Fruit fly (Drosophila melanogaster) whole organism, embryonic: Measurements from ENCODE around the gene CG7685.

Experiments
- Antp ChIP-seq: fragments of 200-800 bp; sonication (Bioruptor generic); optimal IDR thresholded peaks from 3 replicates; lab custom pipeline; 2016; ENCODE audit warnings: missing biosample characterization, missing genetic modification characterization
- Atf6 ChIP-seq: fragments of 200-800 bp; sonication (Bioruptor generic); IDR thresholded peaks from 2 replicates; pipeline ENCODE4 v1.3.6; 2022; ENCODE audit warnings: missing biosample characterization, missing genetic modification characterization
- Bteb2 ChIP-seq: fragments of 200-800 bp; sonication (Bioruptor generic); optimal IDR thresholded peaks from 2 replicates; lab custom pipeline; 2016; ENCODE audit warnings: missing biosample characterization, missing genetic modification characterization
- CG10209 ChIP-seq: fragments of 200-800 bp; sonication (Bioruptor generic); optimal IDR thresholded peaks from 3 replicates; lab custom pipeline; 2017; ENCODE audit warnings: missing biosample characterization, mild to moderate bottlenecking, missing genetic modification characterization, missing genetic modification reagents
- CG10462 ChIP-seq: fragments of 200-800 bp; sonication (Bioruptor generic); optimal IDR thresholded peaks from 2 replicates; lab custom pipeline; 2016; ENCODE audit warnings: missing biosample characterization, missing genetic modification characterization
- CG11560 ChIP-seq: fragments of 200-800 bp; sonication (Bioruptor generic); IDR thresholded peaks from 3 replicates; pipeline ENCODE4 v1.3.6; 2022; ENCODE audit warnings: missing biosample characterization, missing genetic modification characterization
- CG11723 ChIP-seq: fragments of 200-800 bp; sonication (Bioruptor generic); optimal IDR thresholded peaks from 2 replicates; lab custom pipeline; 2017; ENCODE audit warnings: missing biosample characterization, mild to moderate bottlenecking, missing genetic modification characterization
- CG13424 ChIP-seq: fragments of 200-800 bp; sonication (Bioruptor generic); optimal IDR thresholded peaks from 2 replicates; lab custom pipeline; 2019; ENCODE audit warnings: missing biosample characterization, mild to moderate bottlenecking, missing genetic modification characterization, moderate library complexity
- CG14860 ChIP-seq: fragments of 200-800 bp; sonication (Bioruptor generic); IDR thresholded peaks from 3 replicates; pipeline ENCODE4 v1.3.6; 2022; ENCODE audit warnings: missing biosample characterization, missing genetic modification characterization; ENCODE audit not compliant: partially characterized antibody
- CG1529 ChIP-seq: fragments of 200-800 bp; sonication (Bioruptor generic); optimal IDR thresholded peaks from 3 replicates; lab custom pipeline; 2018; ENCODE audit warnings: missing biosample characterization, missing genetic modification characterization
- CG16815 ChIP-seq: fragments of 200-800 bp; sonication (Bioruptor generic); optimal IDR thresholded peaks from 3 replicates; lab custom pipeline; 2017; ENCODE audit warnings: missing biosample characterization, mild to moderate bottlenecking, missing genetic modification characterization
- CG17359 ChIP-seq: fragments of 200-800 bp; sonication (Bioruptor generic); optimal IDR thresholded peaks from 3 replicates; lab custom pipeline; 2018; ENCODE audit warnings: missing biosample characterization, mild to moderate bottlenecking, missing genetic modification characterization, moderate library complexity
- CG17612 ChIP-seq: fragments of 200-800 bp; sonication (Bioruptor generic); IDR thresholded peaks from 2 replicates; pipeline ENCODE4 v1.3.6; 2022; ENCODE audit warnings: missing biosample characterization, missing genetic modification characterization
- CG18619 ChIP-seq: fragments of 200-800 bp; sonication (Bioruptor generic); optimal IDR thresholded peaks from 3 replicates; lab custom pipeline; 2017; ENCODE audit warnings: missing biosample characterization, mild to moderate bottlenecking, missing genetic modification characterization
- CG18764 ChIP-seq: fragments of 200-800 bp; sonication (Bioruptor generic); optimal IDR thresholded peaks from 3 replicates; lab custom pipeline; 2016; ENCODE audit warnings: missing biosample characterization, missing genetic modification characterization
- CG30431 ChIP-seq: fragments of 200-800 bp; sonication (Bioruptor generic); optimal IDR thresholded peaks from 2 replicates; lab custom pipeline; 2017; ENCODE audit warnings: missing biosample characterization, missing genetic modification characterization
- CG33213 ChIP-seq: fragments of 200-800 bp; sonication (Bioruptor generic); optimal IDR thresholded peaks from 3 replicates; lab custom pipeline; 2016; ENCODE audit warnings: missing biosample characterization, missing genetic modification characterization
- CG3407 ChIP-seq: fragments of 200-800 bp; sonication (Bioruptor generic); optimal IDR thresholded peaks from 2 replicates; lab custom pipeline; 2018; ENCODE audit warnings: missing biosample characterization, mild to moderate bottlenecking, missing genetic modification characterization
- CG34376 ChIP-seq: fragments of 200-800 bp; sonication (Bioruptor generic); optimal IDR thresholded peaks from 2 replicates; lab custom pipeline; 2018; ENCODE audit warnings: missing biosample characterization, mild to moderate bottlenecking, missing genetic modification characterization
- CG34422 ChIP-seq: fragments of 200-800 bp; sonication (Bioruptor generic); IDR thresholded peaks from 3 replicates; pipeline ENCODE4 v1.3.6; 2022; ENCODE audit warnings: missing biosample characterization, missing genetic modification characterization
- CG3847 ChIP-seq: fragments of 200-800 bp; sonication (Bioruptor generic); IDR thresholded peaks from 2 replicates; pipeline ENCODE4 v1.3.6; 2022; ENCODE audit warnings: missing biosample characterization, missing genetic modification characterization
- CG4820 ChIP-seq: fragments of 200-800 bp; sonication (Bioruptor generic); optimal IDR thresholded peaks from 3 replicates; lab custom pipeline; 2016; ENCODE audit warnings: missing biosample characterization, missing genetic modification characterization
- CG6254 ChIP-seq: fragments of 200-800 bp; sonication (Bioruptor generic); optimal IDR thresholded peaks from 3 replicates; lab custom pipeline; 2017; ENCODE audit warnings: mild to moderate bottlenecking, missing biosample characterization, missing genetic modification reagents, missing genetic modification characterization
- CG8281 ChIP-seq: fragments of 200-800 bp; sonication (Bioruptor generic); optimal IDR thresholded peaks from 2 replicates; lab custom pipeline; 2018; ENCODE audit warnings: missing biosample characterization, mild to moderate bottlenecking, missing genetic modification characterization, moderate library complexity
- CG8478 ChIP-seq: fragments of >200 bp; optimal IDR thresholded peaks from 2 replicates; lab custom pipeline; 2018
- CG8944 ChIP-seq: fragments of 200-800 bp; sonication (Bioruptor generic); optimal IDR thresholded peaks from 3 replicates; lab custom pipeline; 2016; ENCODE audit warnings: missing biosample characterization, missing genetic modification characterization
- Fer3 ChIP-seq: fragments of 200-800 bp; sonication (Bioruptor generic); optimal IDR thresholded peaks from 2 replicates; lab custom pipeline; 2018; ENCODE audit warnings: missing biosample characterization, mild to moderate bottlenecking, missing genetic modification characterization, moderate library complexity
- GATAe ChIP-seq: fragments of 200-800 bp; sonication (Bioruptor generic); conservative IDR thresholded peaks from 2 replicates; pipeline ENCODE4 v1.3.6; 2022; ENCODE audit warnings: missing biosample characterization, missing genetic modification characterization
- HLH4C ChIP-seq: fragments of 200-800 bp; sonication (Bioruptor generic); IDR thresholded peaks from 3 replicates; pipeline ENCODE4 v1.3.6; 2022; ENCODE audit warnings: missing biosample characterization, missing genetic modification characterization; ENCODE audit not compliant: partially characterized antibody
- Hand ChIP-seq: fragments of 200-800 bp; sonication (Bioruptor generic); optimal IDR thresholded peaks from 2 replicates; lab custom pipeline; 2017; ENCODE audit warnings: mild to moderate bottlenecking, missing biosample characterization, missing genetic modification reagents, missing genetic modification characterization
- Max ChIP-seq: fragments of 200-800 bp; sonication (Bioruptor generic); optimal IDR thresholded peaks from 2 replicates; lab custom pipeline; 2016; ENCODE audit warnings: missing biosample characterization, mild to moderate bottlenecking, missing genetic modification characterization
- Mrtf ChIP-seq: fragments of 200-800 bp; sonication (Bioruptor generic); IDR thresholded peaks from 3 replicates; pipeline ENCODE4 v1.3.6; 2022; ENCODE audit warnings: missing biosample characterization, missing genetic modification characterization
- NC2α ChIP-seq: fragments of 200-800 bp; sonication (Bioruptor generic); optimal IDR thresholded peaks from 2 replicates; lab custom pipeline; 2016; ENCODE audit warnings: missing biosample characterization, missing genetic modification characterization
- NC2β ChIP-seq: fragments of 200-800 bp; sonication (Bioruptor generic); optimal IDR thresholded peaks from 2 replicates; lab custom pipeline; 2016; ENCODE audit warnings: missing biosample characterization, missing genetic modification characterization
- Sox102F ChIP-seq: fragments of 200-800 bp; sonication (Bioruptor generic); optimal IDR thresholded peaks from 2 replicates; lab custom pipeline; 2018; ENCODE audit warnings: missing biosample characterization, mild to moderate bottlenecking, missing genetic modification characterization, moderate library complexity
- btn ChIP-seq: fragments of 200-800 bp; sonication (Bioruptor generic); optimal IDR thresholded peaks from 2 replicates; lab custom pipeline; 2016; ENCODE audit warnings: missing biosample characterization, missing genetic modification characterization
- crc ChIP-seq: fragments of 200-800 bp; sonication (Bioruptor generic); optimal IDR thresholded peaks from 2 replicates; lab custom pipeline; 2016; ENCODE audit warnings: missing biosample characterization, missing genetic modification characterization
- dimm ChIP-seq: fragments of 200-800 bp; sonication (Bioruptor generic); IDR thresholded peaks from 2 replicates; pipeline ENCODE4 v1.3.6; 2022; ENCODE audit warnings: missing biosample characterization, missing genetic modification characterization
- en ChIP-seq: fragments of 200-800 bp; sonication (Bioruptor generic); optimal IDR thresholded peaks from 2 replicates; lab custom pipeline; 2016; ENCODE audit warnings: missing biosample characterization, missing genetic modification characterization
- eyg ChIP-seq: fragments of 200-800 bp; sonication (Bioruptor generic); optimal IDR thresholded peaks from 3 replicates; lab custom pipeline; 2016; ENCODE audit warnings: missing biosample characterization, missing genetic modification characterization
- gfzf ChIP-seq: fragments of 200-800 bp; sonication (Bioruptor generic); optimal IDR thresholded peaks from 2 replicates; lab custom pipeline; 2016; ENCODE audit warnings: missing biosample characterization, mild to moderate bottlenecking, missing genetic modification characterization, moderate library complexity
- ken ChIP-seq: fragments of 200-800 bp; sonication (Bioruptor generic); IDR thresholded peaks from 3 replicates; pipeline ENCODE4 v1.3.6; 2022; ENCODE audit warnings: missing biosample characterization, missing genetic modification characterization
- luna ChIP-seq: fragments of 200-800 bp; sonication (Bioruptor generic); optimal IDR thresholded peaks from 2 replicates; lab custom pipeline; 2016; ENCODE audit warnings: missing biosample characterization, missing genetic modification characterization
- maf-S ChIP-seq: fragments of 200-800 bp; sonication (Bioruptor generic); optimal IDR thresholded peaks from 2 replicates; lab custom pipeline; 2016; ENCODE audit warnings: missing biosample characterization, missing genetic modification characterization
- pita ChIP-seq: fragments of 200-800 bp; sonication (Bioruptor generic); optimal IDR thresholded peaks from 2 replicates; lab custom pipeline; 2017; ENCODE audit warnings: missing biosample characterization, mild to moderate bottlenecking, missing genetic modification characterization
- pzg ChIP-seq: fragments of 200-800 bp; sonication (Bioruptor generic); optimal IDR thresholded peaks from 3 replicates; lab custom pipeline; 2018; ENCODE audit warnings: missing biosample characterization, mild to moderate bottlenecking, missing genetic modification characterization, moderate library complexity
- repo ChIP-seq: fragments of 200-800 bp; sonication (Bioruptor generic); optimal IDR thresholded peaks from 2 replicates; lab custom pipeline; 2016; ENCODE audit warnings: missing biosample characterization, missing genetic modification characterization
- slbo ChIP-seq: fragments of 200-800 bp; sonication (Bioruptor generic); IDR thresholded peaks from 2 replicates; pipeline ENCODE4 v1.3.6; 2022; ENCODE audit warnings: missing biosample characterization, missing genetic modification characterization
- slou ChIP-seq: fragments of 200-800 bp; sonication (Bioruptor generic); optimal IDR thresholded peaks from 3 replicates; lab custom pipeline; 2016; ENCODE audit warnings: missing biosample characterization, missing genetic modification characterization
- sug ChIP-seq: fragments of 200-800 bp; optimal IDR thresholded peaks from 2 replicates; lab custom pipeline; 2019; ENCODE audit warnings: missing biosample characterization, mild to moderate bottlenecking, missing genetic modification characterization, moderate library complexity
- usp ChIP-seq: fragments of >200 bp; optimal IDR thresholded peaks from 2 replicates; lab custom pipeline; 2017; ENCODE audit warnings: missing biosample characterization, missing genetic modification characterization

Gene CG7685

DNA sequence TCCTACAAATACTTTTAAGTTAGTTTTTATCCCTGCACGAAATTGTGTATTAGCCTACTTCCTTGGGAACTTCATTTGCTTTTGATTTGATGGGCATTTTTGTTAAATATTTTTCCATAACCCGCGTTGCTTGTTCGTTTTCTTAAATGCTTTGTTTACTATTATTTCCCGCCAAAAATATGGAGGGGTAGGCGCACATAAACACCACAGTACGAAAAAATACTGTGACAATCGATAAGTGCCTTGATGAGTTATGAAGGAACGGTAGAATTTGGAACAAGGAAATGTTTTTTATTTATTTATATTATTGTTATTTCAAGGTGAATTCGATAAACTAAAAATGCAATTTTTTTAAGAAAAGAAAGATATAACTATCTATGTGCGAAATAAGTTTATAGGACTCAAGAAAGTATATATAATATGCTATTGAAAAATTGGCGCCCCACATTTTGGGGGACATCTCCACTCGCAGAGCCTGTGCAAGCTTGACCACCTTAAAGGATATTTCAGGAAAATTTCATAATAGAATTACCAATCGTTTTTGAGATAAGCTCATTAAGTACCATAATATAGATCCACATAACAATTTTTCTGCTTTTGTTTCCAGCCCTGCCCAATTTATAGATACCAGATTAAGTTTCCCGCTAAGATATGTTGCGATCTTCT lies 38.6 kb upstream of the CG7685 start, which contains the start of the genes WRNexo and Nup43 (continued):
- TF ChIP-seq crc (GFP tag; lab: Kevin White, UChicago) (no peak), pita (GFP tag; lab: Kevin White, UChicago) (no peak), CG33213 (GFP tag; lab: Kevin White, UChicago) (no peak), CG18619 (GFP tag; lab: Kevin White, UChicago) (peak; percentile 4), Sox102F (GFP tag; lab: Kevin White, UChicago) (no peak), CG1529 (GFP tag; lab: Kevin White, UChicago) (no peak), GATAe (GFP tag; lab: Robert Waterston, UW) (no peak), NC2α (GFP tag; lab: Kevin White, UChicago) (peak; percentile 4), Bteb2 (GFP tag; lab: Kevin White, UChicago) (no peak), ken (GFP tag; lab: Robert Waterston, UW) (peak; percentile 52; the same call in 1 of the 3 replicates), CG10209 (GFP tag; lab: Kevin White, UChicago) (peak; percentile 37), CG34376 (GFP tag; lab: Kevin White, UChicago) (no peak), CG3847 (GFP tag; lab: Robert Waterston, UW) (peak; percentile 57), pzg (GFP tag; lab: Kevin White, UChicago) (peak; percentile 46), CG30431 (GFP tag; lab: Kevin White, UChicago) (no peak), CG11723 (GFP tag; lab: Kevin White, UChicago) (no peak), Mrtf (no peak), slou (no peak), Fer3 (tag; lab: Kevin White, UChicago) (no peak), luna (GFP tag; lab: Kevin White, UChicago) (no peak), maf-S (GFP tag; lab: Kevin White, UChicago) (no peak), CG8944 (GFP tag; lab: Kevin White, UChicago) (peak; percentile 42), CG14860 (no peak), CG34422 (GFP tag; lab: Robert Waterston, UW) (peak; percentile 62; the same call in 2 of the 3 replicates), en (GFP tag; lab: Kevin White, UChicago) (no peak), HLH4C (GFP tag; lab: Robert Waterston, UW) (no peak), repo (GFP tag; lab: Kevin White, UChicago) (no peak), CG4820 (GFP tag; lab: Kevin White, UChicago) (peak; percentile 9), CG6254 (GFP tag; lab: Kevin White, UChicago) (no peak), CG18764 (GFP tag; lab: Kevin White, UChicago) (no peak), CG16815 (peak; percentile 17), slbo (GFP tag; lab: Robert Waterston, UW) (peak; percentile 70), CG8281 (no peak), NC2β (GFP tag; lab: Kevin White, UChicago) (peak; percentile 0), usp (GFP tag; lab: Kevin White, UChicago) (no peak), btn (GFP tag; lab: Kevin White, UChicago) (no peak), Hand (no peak), Antp (GFP tag; lab: Kevin White, UChicago) (peak; percentile 41), CG17359 (no peak), CG3407 (GFP tag; lab: Kevin White, UChicago) (no peak), CG17612 (GFP tag; lab: Robert Waterston, UW) (no peak), CG13424 (tag; lab: Kevin White, UChicago) (peak; percentile 25), CG10462 (peak; percentile 19), Max (no peak), eyg (GFP tag; lab: Kevin White, UChicago) (no peak), gfzf (GFP tag; lab: Kevin White, UChicago) (peak; percentile 82), dimm (GFP tag; lab: Robert Waterston, UW) (no peak), Atf6 (GFP tag; lab: Robert Waterston, UW) (no peak), CG8478 (lab: Kevin White, UChicago) (no peak), sug (tag; lab: Kevin White, UChicago) (no peak), CG11560 (tag; lab: Robert Waterston, UW) (no peak)
